Fruit fly (Drosophila melanogaster) whole organism, embryonic: Measurements from ENCODE around the gene Chd1.

ENCODE experiments used
- Asciz ChIP-seq: fragments of 200-800 bp; sonication (Bioruptor generic); optimal IDR thresholded peaks from 2 replicates; lab custom pipeline; 2017; ENCODE audit warnings: missing biosample characterization, mild to moderate bottlenecking, missing genetic modification characterization, missing genetic modification reagents
- BEAF-32 ChIP-seq: fragments of 200-800 bp; sonication (Bioruptor generic); optimal IDR thresholded peaks from 3 replicates; lab custom pipeline; 2017; ENCODE audit warnings: missing biosample characterization, missing genetic modification characterization, mild to moderate bottlenecking, moderate library complexity, missing genetic modification reagents
- CG10267 ChIP-seq: fragments of 200-800 bp; sonication (Bioruptor generic); optimal IDR thresholded peaks from 2 replicates; lab custom pipeline; 2018; ENCODE audit warnings: missing biosample characterization, mild to moderate bottlenecking, missing genetic modification characterization, moderate library complexity
- CG10431 ChIP-seq: fragments of 200-800 bp; sonication (Bioruptor generic); optimal IDR thresholded peaks from 3 replicates; lab custom pipeline; 2018; ENCODE audit warnings: missing biosample characterization, mild to moderate bottlenecking, missing genetic modification characterization
- CG10565 ChIP-seq: fragments of 200-800 bp; sonication (Bioruptor generic); optimal IDR thresholded peaks from 3 replicates; lab custom pipeline; 2016; ENCODE audit warnings: missing biosample characterization, mild to moderate bottlenecking, missing genetic modification characterization
- CG10959 ChIP-seq: fragments of 200-800 bp; sonication (Bioruptor generic); IDR thresholded peaks from 2 replicates; pipeline ENCODE4 v1.3.6; 2022; ENCODE audit warnings: missing biosample characterization, missing genetic modification characterization
- CG12659 ChIP-seq: fragments of 200-800 bp; sonication (Bioruptor generic); optimal IDR thresholded peaks from 3 replicates; lab custom pipeline; 2017; ENCODE audit warnings: mild to moderate bottlenecking, missing biosample characterization, missing genetic modification reagents, missing genetic modification characterization
- CG12942 ChIP-seq: fragments of 200-800 bp; sonication (Bioruptor generic); optimal IDR thresholded peaks from 3 replicates; lab custom pipeline; 2016; ENCODE audit warnings: missing biosample characterization, missing genetic modification characterization
- CG13775 ChIP-seq: fragments of 200-800 bp; sonication (Bioruptor generic); optimal IDR thresholded peaks from 3 replicates; lab custom pipeline; 2017; ENCODE audit warnings: missing biosample characterization, mild to moderate bottlenecking, missing genetic modification characterization
- CG15514 ChIP-seq: fragments of 200-800 bp; sonication (Bioruptor generic); optimal IDR thresholded peaks from 3 replicates; lab custom pipeline; 2017; ENCODE audit warnings: missing biosample characterization, missing genetic modification characterization, mild to moderate bottlenecking, moderate library complexity, missing genetic modification reagents
- CG16815 ChIP-seq: fragments of 200-800 bp; sonication (Bioruptor generic); optimal IDR thresholded peaks from 3 replicates; lab custom pipeline; 2017; ENCODE audit warnings: missing biosample characterization, mild to moderate bottlenecking, missing genetic modification characterization
- CG17186 ChIP-seq: fragments of 200-800 bp; sonication (Bioruptor generic); optimal IDR thresholded peaks from 3 replicates; lab custom pipeline; 2017; ENCODE audit warnings: missing biosample characterization, missing genetic modification reagents, missing genetic modification characterization
- CG17829 ChIP-seq: fragments of 200-800 bp; optimal IDR thresholded peaks from 2 replicates; lab custom pipeline; 2019; ENCODE audit warnings: missing biosample characterization, mild to moderate bottlenecking, missing genetic modification characterization, moderate library complexity
- CG2116 ChIP-seq: fragments of 200-800 bp; sonication (Bioruptor generic); optimal IDR thresholded peaks from 3 replicates; lab custom pipeline; 2018; ENCODE audit warnings: missing biosample characterization, mild to moderate bottlenecking, missing genetic modification characterization
- CG2199 ChIP-seq: fragments of 200-800 bp; sonication (Bioruptor generic); IDR thresholded peaks from 3 replicates; pipeline ENCODE4 v1.3.6; 2022; ENCODE audit warnings: missing biosample characterization, missing genetic modification characterization
- CG2202 ChIP-seq: fragments of 200-800 bp; sonication (Bioruptor generic); optimal IDR thresholded peaks from 2 replicates; lab custom pipeline; 2018; ENCODE audit warnings: missing biosample characterization, mild to moderate bottlenecking, missing genetic modification characterization
- CG2678 ChIP-seq: fragments of 200-800 bp; sonication (Bioruptor generic); optimal IDR thresholded peaks from 3 replicates; lab custom pipeline; 2019; ENCODE audit warnings: missing biosample characterization, mild to moderate bottlenecking, missing genetic modification characterization, moderate library complexity
- CG2875 ChIP-seq: fragments of 200-800 bp; sonication (Bioruptor generic); optimal IDR thresholded peaks from 2 replicates; lab custom pipeline; 2017; ENCODE audit warnings: missing biosample characterization, mild to moderate bottlenecking, missing genetic modification characterization, missing genetic modification reagents
- CG3407 ChIP-seq: fragments of 200-800 bp; sonication (Bioruptor generic); optimal IDR thresholded peaks from 2 replicates; lab custom pipeline; 2018; ENCODE audit warnings: missing biosample characterization, mild to moderate bottlenecking, missing genetic modification characterization
- CG5180 ChIP-seq: fragments of 200-800 bp; sonication (Bioruptor generic); optimal IDR thresholded peaks from 3 replicates; lab custom pipeline; 2017; ENCODE audit warnings: missing biosample characterization, missing genetic modification characterization, mild to moderate bottlenecking, moderate library complexity, missing genetic modification reagents
- CG7963 ChIP-seq: fragments of 200-800 bp; sonication (Bioruptor generic); IDR thresholded peaks from 3 replicates; pipeline ENCODE4 v1.3.6; 2022; ENCODE audit warnings: missing biosample characterization, missing genetic modification characterization; ENCODE audit not compliant: partially characterized antibody
- CG7987 ChIP-seq: fragments of 200-800 bp; sonication (Bioruptor generic); optimal IDR thresholded peaks from 2 replicates; lab custom pipeline; 2018; ENCODE audit warnings: missing biosample characterization, mild to moderate bottlenecking, missing genetic modification characterization, moderate library complexity
- CG8924 ChIP-seq: fragments of 200-800 bp; optimal IDR thresholded peaks from 3 replicates; lab custom pipeline; 2019; ENCODE audit warnings: missing biosample characterization, mild to moderate bottlenecking, missing genetic modification characterization, moderate library complexity
- CG9817 ChIP-seq: fragments of 200-800 bp; sonication (Bioruptor generic); optimal IDR thresholded peaks from 2 replicates; lab custom pipeline; 2018; ENCODE audit warnings: missing biosample characterization, mild to moderate bottlenecking, missing genetic modification characterization, moderate library complexity
- CG9876 ChIP-seq: fragments of 200-800 bp; sonication (Bioruptor generic); optimal IDR thresholded peaks from 2 replicates; lab custom pipeline; 2016; ENCODE audit warnings: missing biosample characterization, missing genetic modification characterization
- CrebB ChIP-seq: fragments of 200-800 bp; sonication (Bioruptor generic); optimal IDR thresholded peaks from 3 replicates; lab custom pipeline; 2018; ENCODE audit warnings: missing biosample characterization, mild to moderate bottlenecking, missing genetic modification characterization
- D ChIP-seq, 2 experiments: fragments of 200-800 bp in 1 of 2; fragments of >200 bp in 1 of 2; sonication (Bioruptor generic) in 1 of 2; optimal IDR thresholded peaks; 2 replicates in 1 of 2; 3 replicates in 1 of 2; lab custom pipeline; 2017; ENCODE audit warnings: mild to moderate bottlenecking in 1 of 2, missing biosample characterization in 1 of 2, missing genetic modification characterization in 1 of 2, missing genetic modification reagents in 1 of 2
- Dp ChIP-seq: fragments of 200-800 bp; sonication (Bioruptor generic); optimal IDR thresholded peaks from 2 replicates; lab custom pipeline; 2018; ENCODE audit warnings: missing biosample characterization, mild to moderate bottlenecking, missing genetic modification characterization, moderate library complexity
- Drgx ChIP-seq: fragments of 200-800 bp; sonication (Bioruptor generic); IDR thresholded peaks from 2 replicates; pipeline ENCODE4 v1.3.6; 2022; ENCODE audit warnings: missing biosample characterization, missing genetic modification characterization
- Gug ChIP-seq: fragments of 200-800 bp; sonication (Bioruptor generic); IDR thresholded peaks from 4 replicates; pipeline ENCODE4 v1.3.6; 2022; ENCODE audit warnings: missing biosample characterization, missing genetic modification characterization
- Med ChIP-seq: fragments of 200-800 bp; sonication (Bioruptor generic); peaks from one replicate; lab custom pipeline; 2016; ENCODE audit warnings: missing biosample characterization, missing genetic modification characterization, mild to moderate bottlenecking, inconsistent platforms, moderate library complexity
- Rx ChIP-seq: fragments of 200-800 bp; sonication (Bioruptor generic); IDR thresholded peaks from 2 replicates; pipeline ENCODE4 v1.3.6; 2022; ENCODE audit warnings: missing biosample characterization, missing genetic modification characterization
- Scr ChIP-seq: fragments of 200-800 bp; sonication (Bioruptor generic); IDR thresholded peaks from 2 replicates; pipeline ENCODE4 v1.3.6; 2022; ENCODE audit warnings: missing biosample characterization, missing genetic modification characterization; ENCODE audit not compliant: partially characterized antibody
- Sry-δ ChIP-seq: fragments of 200-800 bp; sonication (Bioruptor generic); optimal IDR thresholded peaks from 2 replicates; lab custom pipeline; 2016; ENCODE audit warnings: missing biosample characterization, missing genetic modification characterization
- amos ChIP-seq: fragments of 200-800 bp; sonication (Bioruptor generic); IDR thresholded peaks from 2 replicates; pipeline ENCODE4 v1.3.6; 2022; ENCODE audit warnings: missing biosample characterization, missing genetic modification characterization; ENCODE audit not compliant: partially characterized antibody
- ash1 ChIP-seq: fragments of 200-800 bp; sonication (Bioruptor generic); optimal IDR thresholded peaks from 2 replicates; lab custom pipeline; 2018; ENCODE audit warnings: missing biosample characterization, mild to moderate bottlenecking, missing genetic modification characterization
- crp ChIP-seq, 2 experiments: fragments of 200-800 bp; sonication (Bioruptor generic); optimal IDR thresholded peaks; 2 replicates in 1 of 2; 3 replicates in 1 of 2; lab custom pipeline; 2017; ENCODE audit warnings: missing biosample characterization in 2 of 2, missing genetic modification characterization in 2 of 2, mild to moderate bottlenecking in 1 of 2, moderate library complexity in 1 of 2
- dan ChIP-seq: fragments of 200-800 bp; sonication (Bioruptor generic); IDR thresholded peaks from 2 replicates; pipeline ENCODE4 v1.3.6; 2022; ENCODE audit warnings: missing biosample characterization, missing genetic modification characterization
- disco-r ChIP-seq: fragments of 200-800 bp; sonication (Bioruptor generic); optimal IDR thresholded peaks from 2 replicates; lab custom pipeline; 2016; ENCODE audit warnings: missing biosample characterization, missing genetic modification characterization
- klu ChIP-seq: fragments of 200-800 bp; sonication (Bioruptor generic); IDR thresholded peaks from 2 replicates; pipeline ENCODE4 v1.3.6; 2022; ENCODE audit warnings: missing biosample characterization, missing genetic modification characterization
- onecut ChIP-seq: fragments of 200-800 bp; sonication (Bioruptor generic); IDR thresholded peaks from 2 replicates; pipeline ENCODE4 v1.3.6; 2022; ENCODE audit warnings: missing biosample characterization, missing genetic modification characterization
- phol ChIP-seq: fragments of 200-800 bp; sonication (Bioruptor generic); optimal IDR thresholded peaks from 3 replicates; lab custom pipeline; 2018; ENCODE audit warnings: missing biosample characterization, mild to moderate bottlenecking, missing genetic modification characterization, moderate library complexity
- prd ChIP-seq, 3 experiments: fragments of >200 bp in 2 of 3; fragments of 200-800 bp in 1 of 3; sonication (Bioruptor generic) in 1 of 3; optimal IDR thresholded peaks in 2 of 3; IDR thresholded peaks in 1 of 3; 2 replicates in 2 of 3; 3 replicates in 1 of 3; pipeline versions ENCODE4 v1.3.6 to Lab custom; 2017 to 2022; ENCODE audit warnings: missing biosample characterization in 1 of 3, missing genetic modification characterization in 1 of 3
- pzg ChIP-seq: fragments of 200-800 bp; sonication (Bioruptor generic); optimal IDR thresholded peaks from 3 replicates; lab custom pipeline; 2018; ENCODE audit warnings: missing biosample characterization, mild to moderate bottlenecking, missing genetic modification characterization, moderate library complexity
- repo ChIP-seq: fragments of 200-800 bp; sonication (Bioruptor generic); optimal IDR thresholded peaks from 2 replicates; lab custom pipeline; 2016; ENCODE audit warnings: missing biosample characterization, missing genetic modification characterization
- row ChIP-seq: fragments of 200-800 bp; sonication (Bioruptor generic); IDR thresholded peaks from 3 replicates; pipeline ENCODE4 v1.3.6; 2022; ENCODE audit warnings: missing biosample characterization, missing genetic modification characterization
- sima ChIP-seq: fragments of 200-800 bp; sonication (Bioruptor generic); optimal IDR thresholded peaks from 2 replicates; lab custom pipeline; 2016; ENCODE audit warnings: missing biosample characterization, missing genetic modification characterization
- slou ChIP-seq: fragments of 200-800 bp; sonication (Bioruptor generic); optimal IDR thresholded peaks from 3 replicates; lab custom pipeline; 2016; ENCODE audit warnings: missing biosample characterization, missing genetic modification characterization
- tio ChIP-seq: fragments of 200-800 bp; sonication (Bioruptor generic); optimal IDR thresholded peaks from 2 replicates; lab custom pipeline; 2017; ENCODE audit warnings: missing biosample characterization, missing genetic modification characterization, inconsistent platforms

Gene Chd1

dm6 chr2L:2979091-2979490 is 8.4 kb downstream of the Chd1 start, which contains the start of gene CG9643 (continued):
- TF ChIP-seq CG7987 (no peak), CG10959 (GFP tag; lab: Robert Waterston, UW) (no peak), CG2199 (no peak), prd (optimal IDR thresholded peaks at IDR 0.05; lab: Kevin White, UChicago) (no peak), prd (GFP tag; IDR thresholded peaks at IDR 0.05; lab: Robert Waterston, UW) (no peak), CG2116 (GFP tag; lab: Kevin White, UChicago) (peak; percentile 49), Dp (GFP tag; lab: Kevin White, UChicago) (peak; percentile 73), CG13775 (GFP tag; lab: Kevin White, UChicago) (peak; percentile 7), CG10565 (GFP tag; lab: Kevin White, UChicago) (no peak), CG12942 (GFP tag; lab: Kevin White, UChicago) (no peak), row (GFP tag; lab: Robert Waterston, UW) (0 out of 3 replicates have a peak, but pooled peaks have one; percentile 18), Rx (GFP tag; lab: Robert Waterston, UW) (no peak), CG12659 (GFP tag; lab: Kevin White, UChicago) (peak; percentile 64), CG8924 (peak; percentile 44), CG17186 (GFP tag; lab: Kevin White, UChicago) (peak; percentile 74), amos (peak; percentile 29; the same call in 1 of the 2 replicates), repo (GFP tag; lab: Kevin White, UChicago) (no peak), disco-r (GFP tag; lab: Kevin White, UChicago) (no peak), tio (GFP tag; lab: Kevin White, UChicago) (no peak), CG15514 (GFP tag; lab: Kevin White, UChicago) (peak; percentile 68), Drgx (no peak), dan (no peak), crp (GFP tag; optimal IDR thresholded peaks at IDR 0.05; lab: Kevin White, UChicago) (peak; percentile 87 to 97), Gug (no peak), CG16815 (no peak), CG7963 (GFP tag; lab: Robert Waterston, UW) (no peak), CG10431 (GFP tag; lab: Kevin White, UChicago) (no peak), sima (GFP tag; lab: Kevin White, UChicago) (no peak), ash1 (GFP tag; lab: Kevin White, UChicago) (no peak), CG2678 (tag; lab: Kevin White, UChicago) (no peak), CG9817 (no peak), slou (no peak), D (optimal IDR thresholded peaks at IDR 0.05; lab: Kevin White, UChicago) (no peak), D (GFP tag; optimal IDR thresholded peaks at IDR 0.05; lab: Kevin White, UChicago) (no peak), CG3407 (GFP tag; lab: Kevin White, UChicago) (no peak), Asciz (GFP tag; lab: Kevin White, UChicago) (no peak), phol (tag; lab: Kevin White, UChicago) (peak; percentile 33), onecut (no peak), CG2202 (tag; lab: Kevin White, UChicago) (no peak), BEAF-32 (GFP tag; lab: Kevin White, UChicago) (peak; percentile 19), CG10267 (tag; lab: Kevin White, UChicago) (peak; percentile 39), klu (no peak), CG9876 (GFP tag; lab: Kevin White, UChicago) (no peak), CG2875 (GFP tag; lab: Kevin White, UChicago) (no peak), Scr (GFP tag; lab: Robert Waterston, UW) (peak; percentile 40; the same call in 1 of the 2 replicates), CG17829 (peak; percentile 44), Sry-δ (GFP tag; lab: Kevin White, UChicago) (peak; percentile 14), CG5180 (no peak), CrebB (no peak), Med (peak; percentile 20), pzg (GFP tag; lab: Kevin White, UChicago) (peak; percentile 83)
